Fruit fly (Drosophila melanogaster) whole organism, wandering third instar larva: ENCODE results near the gene nan.

Experiments used
- Abd-B ChIP-seq: fragments of >200 bp; optimal IDR thresholded peaks from 2 replicates; lab custom pipeline; 2017; ENCODE audit warnings: missing biosample characterization, missing genetic modification characterization
- CG32264 ChIP-seq: fragments of 200-800 bp; sonication (Bioruptor generic); optimal IDR thresholded peaks from 2 replicates; lab custom pipeline; 2016; ENCODE audit warnings: missing biosample characterization, missing genetic modification characterization
- CG9705 ChIP-seq: fragments of 200-800 bp; sonication (Bioruptor generic); optimal IDR thresholded peaks from 2 replicates; lab custom pipeline; 2018; ENCODE audit warnings: missing biosample characterization, mild to moderate bottlenecking, missing genetic modification characterization
- CrebA ChIP-seq: fragments of 200-800 bp; sonication (Bioruptor generic); optimal IDR thresholded peaks from 2 replicates; lab custom pipeline; 2016; ENCODE audit warnings: missing biosample characterization, mild to moderate bottlenecking, missing genetic modification characterization, borderline replicate concordance
- Dfd ChIP-seq: fragments of >200 bp; optimal IDR thresholded peaks from 2 replicates; lab custom pipeline; 2017; ENCODE audit warnings: missing biosample characterization, missing genetic modification characterization
- Dif ChIP-seq: fragments of 200-275, 200-300 bp; sonication (Bioruptor generic); optimal IDR thresholded peaks from 2 replicates; lab custom pipeline; 2018; ENCODE audit warnings: missing biosample characterization, missing genetic modification characterization; ENCODE audit not compliant: partially characterized antibody
- GATAd ChIP-seq: sonication (Bioruptor generic); optimal IDR thresholded peaks from 2 replicates; lab custom pipeline; 2016; ENCODE audit warnings: missing biosample characterization, missing genetic modification characterization
- HLH106 ChIP-seq: fragments of 200-800 bp; optimal IDR thresholded peaks from 3 replicates; lab custom pipeline; 2019; ENCODE audit warnings: missing biosample characterization, mild to moderate bottlenecking, missing genetic modification characterization, moderate library complexity
- Hnf4 ChIP-seq: fragments of 200-800 bp; sonication (Bioruptor generic); optimal IDR thresholded peaks from 2 replicates; lab custom pipeline; 2016; ENCODE audit warnings: missing biosample characterization, mild to moderate bottlenecking, missing genetic modification characterization
- Hr78 ChIP-seq: fragments of >200 bp; optimal IDR thresholded peaks from 2 replicates; lab custom pipeline; 2017; ENCODE audit warnings: missing biosample characterization, missing genetic modification characterization
- Mio ChIP-seq: sonication (Bioruptor generic); optimal IDR thresholded peaks from 2 replicates; lab custom pipeline; 2016; ENCODE audit warnings: missing biosample characterization, missing genetic modification characterization
- Rel ChIP-seq, 2 experiments: fragments of 200-800 bp; sonication (Bioruptor generic) in 1 of 2; optimal IDR thresholded peaks; 2 replicates in 1 of 2; 3 replicates in 1 of 2; lab custom pipeline; 2016 to 2019; ENCODE audit warnings: mild to moderate bottlenecking in 2 of 2, missing biosample characterization in 2 of 2, missing genetic modification characterization in 2 of 2, moderate library complexity in 1 of 2
- Sp1 ChIP-seq: fragments of 200-800 bp; sonication (Bioruptor generic); optimal IDR thresholded peaks from 3 replicates; lab custom pipeline; 2019; ENCODE audit warnings: missing biosample characterization, mild to moderate bottlenecking, missing genetic modification characterization, moderate library complexity
- Vsx2 ChIP-seq: fragments of 200-300, 225-300 bp; sonication (Bioruptor generic); optimal IDR thresholded peaks from 2 replicates; lab custom pipeline; 2018; ENCODE audit warnings: missing biosample characterization, missing genetic modification characterization; ENCODE audit not compliant: partially characterized antibody
- brk ChIP-seq: fragments of 200-800 bp; sonication (Bioruptor generic); optimal IDR thresholded peaks from 2 replicates; lab custom pipeline; 2016; ENCODE audit warnings: missing biosample characterization, mild to moderate bottlenecking, missing genetic modification characterization
- dmrt93B ChIP-seq: fragments of 200-800 bp; sonication (Bioruptor generic); optimal IDR thresholded peaks from 2 replicates; lab custom pipeline; 2018; ENCODE audit warnings: missing biosample characterization, mild to moderate bottlenecking, missing genetic modification characterization
- dsf ChIP-seq: sonication (Bioruptor generic); optimal IDR thresholded peaks from 2 replicates; lab custom pipeline; 2016; ENCODE audit warnings: missing biosample characterization, missing genetic modification characterization, borderline replicate concordance
- ey ChIP-seq: fragments of 200-800 bp; sonication (Bioruptor generic); optimal IDR thresholded peaks from 2 replicates; lab custom pipeline; 2016; ENCODE audit warnings: missing biosample characterization, missing genetic modification characterization
- foxo ChIP-seq, 2 experiments: fragments of 200-800 bp; sonication (Bioruptor generic); optimal IDR thresholded peaks; 2 replicates in 1 of 2; 3 replicates in 1 of 2; lab custom pipeline; 2016 to 2017; ENCODE audit warnings: missing biosample characterization in 2 of 2, missing genetic modification characterization in 2 of 2
- fru ChIP-seq: fragments of 200-800 bp; sonication (Bioruptor generic); optimal IDR thresholded peaks from 3 replicates; lab custom pipeline; 2016; ENCODE audit warnings: missing biosample characterization, mild to moderate bottlenecking, missing genetic modification characterization
- jim ChIP-seq: fragments of 175-275, 200-325 bp; sonication (Bioruptor generic); optimal IDR thresholded peaks from 2 replicates; lab custom pipeline; 2016; ENCODE audit warnings: missing biosample characterization, mild to moderate bottlenecking, missing genetic modification characterization
- lola ChIP-seq: fragments of >200 bp; optimal IDR thresholded peaks from 2 replicates; lab custom pipeline; 2017; ENCODE audit warnings: missing biosample characterization, missing genetic modification characterization
- pan ChIP-seq: fragments of >200 bp; optimal IDR thresholded peaks from 2 replicates; lab custom pipeline; 2017
- rgr ChIP-seq: fragments of 200-800 bp; sonication (Bioruptor generic); optimal IDR thresholded peaks from 3 replicates; lab custom pipeline; 2016; ENCODE audit warnings: missing biosample characterization, mild to moderate bottlenecking, missing genetic modification characterization
- sage ChIP-seq: fragments of 200-800 bp; sonication (Bioruptor generic); optimal IDR thresholded peaks from 2 replicates; lab custom pipeline; 2016; ENCODE audit warnings: missing biosample characterization, mild to moderate bottlenecking, missing genetic modification characterization
- sv ChIP-seq: fragments of 200-800 bp; sonication (Bioruptor generic); optimal IDR thresholded peaks from 3 replicates; lab custom pipeline; 2016; ENCODE audit warnings: missing biosample characterization, missing genetic modification characterization
- tai ChIP-seq: sonication (Bioruptor generic); optimal IDR thresholded peaks from 2 replicates; lab custom pipeline; 2016; ENCODE audit warnings: missing biosample characterization, missing genetic modification characterization
- usp ChIP-seq: fragments of >200 bp; optimal IDR thresholded peaks from 2 replicates; lab custom pipeline; 2017; ENCODE audit warnings: missing biosample characterization, missing genetic modification characterization

The nan gene

DNA sequence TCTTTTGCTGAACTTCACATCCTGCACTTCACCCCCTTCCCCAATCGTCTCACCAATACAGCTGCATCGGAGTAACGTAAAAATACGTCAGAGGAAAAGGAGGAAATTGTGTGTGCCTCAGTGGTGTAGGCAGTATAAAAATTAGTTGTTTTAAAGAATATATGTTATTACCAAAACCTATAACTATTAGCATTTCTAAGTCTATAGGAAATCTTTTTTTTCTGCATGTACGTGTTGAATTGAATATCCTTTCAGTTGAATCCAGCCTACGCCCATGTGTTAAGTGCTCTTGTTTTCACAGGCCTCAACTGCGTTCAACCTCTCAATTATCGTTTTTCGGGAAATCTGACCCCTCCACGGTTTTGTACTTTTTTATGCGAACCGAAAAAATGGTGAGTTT is 27.5 kb downstream of the nan start:
- no peak for TF ChIP-seq Hnf4 (GFP tag; lab: Kevin White, UChicago)
- no peak for TF ChIP-seq lola (GFP tag; lab: Kevin White, UChicago)

DNA sequence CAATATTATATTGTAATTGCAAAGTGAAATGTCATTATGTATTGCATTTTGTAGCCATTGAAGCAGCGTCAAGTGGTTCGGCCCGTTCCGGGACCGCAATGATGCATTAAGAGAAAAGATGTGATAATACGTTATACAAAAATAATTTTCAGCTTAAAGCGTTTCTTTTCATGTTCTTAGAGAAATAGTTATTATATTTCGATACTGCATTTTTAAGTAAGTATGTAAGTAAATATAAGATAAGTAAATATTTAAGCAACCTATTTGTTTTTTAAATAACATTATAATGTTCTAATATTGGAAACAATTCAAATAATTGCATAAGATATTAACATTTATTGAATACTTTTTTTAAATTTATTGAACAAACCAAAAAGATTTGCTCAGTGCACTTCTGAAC is 29.0 kb downstream of the nan start:
- TF ChIP-seq dmrt93B (GFP tag; lab: Kevin White, UChicago) (no peak), foxo (GFP tag; optimal IDR thresholded peaks at IDR 0.05; lab: Kevin White, UChicago) (peak in 1 of 2 experiments; percentile 27), rgr (GFP tag; lab: Kevin White, UChicago) (no peak), Sp1 (GFP tag; lab: Kevin White, UChicago) (no peak)

DNA sequence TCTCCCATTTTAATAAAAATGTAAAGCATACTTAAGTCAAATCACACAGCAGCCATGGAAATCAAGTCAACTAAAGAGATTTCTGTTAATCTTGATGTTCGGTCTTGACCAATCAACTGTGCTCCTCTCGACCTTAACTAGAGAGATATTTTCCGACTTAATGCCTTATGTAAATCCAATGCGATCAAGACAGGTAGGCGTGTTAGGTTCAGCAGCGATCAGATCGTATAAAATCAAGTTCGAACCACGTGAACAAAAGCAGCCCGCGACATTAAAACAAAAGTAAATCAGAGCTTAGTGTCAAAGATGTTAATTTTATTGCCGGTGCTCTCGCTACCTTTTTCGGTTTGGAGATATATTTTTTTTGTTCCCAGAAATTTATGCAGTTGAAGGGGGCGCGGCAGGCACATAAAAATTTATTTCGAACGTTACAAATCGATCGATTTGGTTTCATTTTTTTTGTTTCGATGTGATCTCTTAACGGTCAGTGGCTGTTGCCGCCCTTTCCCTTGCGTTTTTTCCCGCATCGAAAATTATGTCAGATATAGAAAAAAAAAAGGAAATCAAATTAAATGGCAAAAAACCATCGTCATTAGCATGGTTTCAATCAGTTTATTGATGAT is 31.4 kb downstream of the nan start:
- TF ChIP-seq pan (lab: Kevin White, UChicago), result no peak

DNA sequence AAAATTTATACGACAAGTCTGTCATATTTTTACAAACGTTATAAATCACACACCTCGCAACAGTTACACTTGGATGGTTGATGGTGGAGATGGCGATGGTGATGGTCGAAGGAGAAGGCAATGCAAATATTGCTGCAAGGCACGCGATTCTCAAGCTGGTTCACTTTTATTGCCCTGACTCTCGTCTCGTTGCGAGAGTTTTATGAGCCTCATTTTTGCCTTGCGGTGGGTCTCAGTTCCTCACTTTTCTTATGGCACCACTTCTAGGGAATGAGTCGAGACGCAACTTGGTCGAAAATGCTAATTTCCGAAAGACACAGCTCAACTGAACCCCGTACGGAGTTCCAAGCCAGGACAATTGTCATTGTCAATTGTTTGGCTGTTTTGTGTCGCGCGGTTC is 34.5 kb downstream of the nan start:
- TF ChIP-seq Rel (GFP tag; optimal IDR thresholded peaks at IDR 0.05; lab: Kevin White, UChicago) (no peak), Rel (tag; optimal IDR thresholded peaks at IDR 0.05; lab: Kevin White, UChicago) (no peak), CrebA (no peak), dmrt93B (GFP tag; lab: Kevin White, UChicago) (no peak), tai (no peak), Sp1 (GFP tag; lab: Kevin White, UChicago) (no peak), jim (no peak), fru (GFP tag; lab: Kevin White, UChicago) (no peak), usp (GFP tag; lab: Kevin White, UChicago) (no peak), ey (GFP tag; lab: Kevin White, UChicago) (no peak), Dif (GFP tag; lab: Kevin White, UChicago) (no peak), foxo (GFP tag; optimal IDR thresholded peaks at IDR 0.05; lab: Kevin White, UChicago) (no peak), pan (lab: Kevin White, UChicago) (no peak), Mio (GFP tag; lab: Kevin White, UChicago) (no peak), sage (GFP tag; lab: Kevin White, UChicago) (no peak), rgr (GFP tag; lab: Kevin White, UChicago) (no peak)

DNA sequence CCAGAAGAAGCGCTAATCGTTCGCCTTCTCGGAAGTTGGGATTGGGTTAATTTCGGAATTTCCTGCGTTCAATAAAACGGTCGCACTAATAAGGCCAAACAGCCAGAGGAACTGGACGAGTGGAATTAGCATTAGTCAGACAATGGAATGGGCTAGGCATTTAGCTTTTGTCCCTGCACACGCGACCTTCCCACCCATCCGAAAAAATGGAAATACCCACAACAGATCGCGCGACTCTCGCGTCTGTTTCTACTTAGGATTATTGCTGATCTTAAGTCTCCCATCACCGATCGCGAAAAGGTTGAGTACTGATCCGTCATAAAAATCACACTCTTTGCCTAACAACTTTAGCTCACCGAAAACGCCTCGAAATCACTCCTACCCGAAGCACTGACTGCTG is 35.8 kb downstream of the nan start:
- no peak for TF ChIP-seq CG9705 (GFP tag; lab: Kevin White, UChicago)
- no peak for TF ChIP-seq Rel (GFP tag; optimal IDR thresholded peaks at IDR 0.05; lab: Kevin White, UChicago)
- no peak for TF ChIP-seq Rel (tag; optimal IDR thresholded peaks at IDR 0.05; lab: Kevin White, UChicago)
- no peak for TF ChIP-seq Dif (GFP tag; lab: Kevin White, UChicago)
- no peak for TF ChIP-seq dsf (GFP tag; lab: Kevin White, UChicago)
- no peak for TF ChIP-seq fru (GFP tag; lab: Kevin White, UChicago)
- TF ChIP-seq HLH106 (tag; lab: Kevin White, UChicago), result no peak
- TF ChIP-seq Hnf4 (GFP tag; lab: Kevin White, UChicago), result no peak
- TF ChIP-seq CG32264 (GFP tag; lab: Kevin White, UChicago), result no peak
- TF ChIP-seq, all 38 proteins: peak for 0

DNA sequence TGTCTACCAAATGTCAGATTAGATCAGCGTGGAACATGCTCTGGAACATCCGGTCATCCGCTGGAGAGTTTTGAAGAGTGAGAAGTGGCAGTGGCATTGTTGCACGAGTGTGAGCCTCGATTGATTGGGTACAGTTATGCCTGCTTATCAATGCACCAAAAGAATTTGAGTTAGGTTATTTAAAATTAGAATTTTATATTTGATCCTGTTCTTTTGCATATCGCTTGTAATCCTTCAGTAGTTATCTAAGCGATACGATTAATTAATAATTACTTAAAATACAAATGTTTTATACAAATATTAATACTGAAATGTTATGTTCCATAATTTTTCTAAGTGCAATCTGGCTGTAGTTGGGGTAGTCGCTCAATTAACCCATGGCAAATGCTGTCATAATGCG is 36.8 kb downstream of the nan start:
- TF ChIP-seq pan (lab: Kevin White, UChicago) (no peak), dmrt93B (GFP tag; lab: Kevin White, UChicago) (no peak), foxo (GFP tag; optimal IDR thresholded peaks at IDR 0.05; lab: Kevin White, UChicago) (no peak), GATAd (GFP tag; lab: Kevin White, UChicago) (no peak), tai (no peak), HLH106 (tag; lab: Kevin White, UChicago) (no peak), sv (GFP tag; lab: Kevin White, UChicago) (no peak), Hr78 (no peak), rgr (GFP tag; lab: Kevin White, UChicago) (no peak), Dfd (GFP tag; lab: Kevin White, UChicago) (no peak), jim (no peak), Abd-B (no peak), brk (GFP tag; lab: Kevin White, UChicago) (no peak), Vsx2 (no peak)
